Fruit fly (Drosophila melanogaster): ENCODE results near the gene Exo84.

Exo84 gene

DNA sequence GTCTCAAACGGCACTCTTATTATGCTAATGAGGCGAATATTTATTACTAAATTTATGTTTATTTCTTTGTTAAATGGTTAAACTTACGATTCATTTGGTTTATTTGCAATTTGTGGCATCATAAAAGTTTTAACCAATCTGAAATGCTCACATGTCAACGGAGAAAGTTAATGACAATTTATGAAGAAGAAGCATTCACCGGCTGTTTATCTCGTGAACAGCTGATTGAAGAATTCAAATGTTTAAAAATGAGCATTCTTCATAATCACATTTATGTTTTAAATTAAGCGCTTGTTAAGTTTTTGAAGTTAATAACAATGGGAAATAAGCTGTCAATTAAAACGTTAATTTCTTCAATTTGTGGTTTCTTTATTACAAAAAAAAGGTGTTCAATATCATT, 6.0 kb upstream of the Exo84 start, which contains the start of the genes PIG-P and Tcs6 (continued):
- TF ChIP-seq bsh (GFP tag; optimal IDR thresholded peaks at IDR 0.05): no peak

DNA sequence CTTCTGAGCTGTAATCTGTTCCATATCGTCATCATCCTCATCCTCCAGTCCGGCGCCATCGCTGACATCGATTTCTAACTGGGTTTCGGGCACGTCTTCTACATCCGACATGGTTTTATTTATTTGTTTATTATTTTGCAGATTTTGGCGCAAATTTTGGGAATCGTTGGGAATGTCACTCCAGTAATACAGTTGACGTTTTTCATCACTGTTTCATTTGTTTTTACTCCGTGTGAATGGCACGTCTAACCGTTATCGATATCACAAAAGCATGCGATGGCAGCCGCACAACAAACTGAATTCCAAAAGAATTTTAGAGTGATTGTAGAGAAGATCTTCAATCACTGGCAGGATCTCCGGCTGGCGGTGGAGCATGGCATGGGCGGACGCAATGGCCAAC, 4.3 kb upstream of the Exo84 start, which contains the start of the genes Sld5 and CG14543:
Gene Sld5 (minus strand): TSS at position 167 of the 400 bp plus-strand sequence.
Gene CG14543 (plus strand): TSS at position 250 of the 400 bp plus-strand sequence.
- TF ChIP-seq CG13894 (tag; optimal IDR thresholded peaks at IDR 0.05) (no peak), CG5245 (GFP tag; optimal IDR thresholded peaks at IDR 0.05) (no peak), CG17385 (GFP tag; optimal IDR thresholded peaks at IDR 0.05) (peak; percentile 45), sim (GFP tag; IDR thresholded peaks at IDR 0.05) (no peak), CG33213 (GFP tag; optimal IDR thresholded peaks at IDR 0.05) (peak; percentile 42), Dbx (GFP tag; IDR thresholded peaks at IDR 0.05) (peak; percentile 46; the same call in 1 of the 3 replicates), CG12659 (GFP tag; optimal IDR thresholded peaks at IDR 0.05) (peak; percentile 39), mam (GFP tag; optimal IDR thresholded peaks at IDR 0.05) (peak; percentile 18), zfh2 (GFP tag; optimal IDR thresholded peaks at IDR 0.05) (peak; percentile 4), CG1603 (tag; optimal IDR thresholded peaks at IDR 0.05) (peak; percentile 31), CG3847 (GFP tag; IDR thresholded peaks at IDR 0.05) (0 out of 2 replicates have a peak, but pooled peaks have one; percentile 17), amos (GFP tag; IDR thresholded peaks at IDR 0.05; ENCODE audit: partially characterized antibody) (peak; percentile 27; the same call in 1 of the 2 replicates), sd (tag; optimal IDR thresholded peaks at IDR 0.05) (peak; percentile 60), chif (GFP tag; optimal IDR thresholded peaks at IDR 0.05) (no peak), Mes4 (GFP tag; optimal IDR thresholded peaks at IDR 0.05) (peak; percentile 12), CG12071 (GFP tag; optimal IDR thresholded peaks at IDR 0.05) (no peak), Nf-YB (GFP tag; optimal IDR thresholded peaks at IDR 0.05) (no peak), dpn (GFP tag; optimal IDR thresholded peaks at IDR 0.05) (peak; percentile 18 to 20), CG10462 (GFP tag; optimal IDR thresholded peaks at IDR 0.05) (no peak), Antp (GFP tag; optimal IDR thresholded peaks at IDR 0.05) (peak; percentile 39), Bgb (GFP tag; IDR thresholded peaks at IDR 0.05; ENCODE audit: partially characterized antibody) (peak; percentile 36; the same call in 1 of the 2 replicates), ewg (GFP tag; optimal IDR thresholded peaks at IDR 0.05) (peak; percentile 10), CG2116 (GFP tag; optimal IDR thresholded peaks at IDR 0.05) (peak; percentile 14), CG8290 (GFP tag; optimal IDR thresholded peaks at IDR 0.05) (no peak), CG8290 (tag; optimal IDR thresholded peaks at IDR 0.05) (peak in 1 of 2 experiments; percentile 36), ken (GFP tag; IDR thresholded peaks at IDR 0.05) (0 out of 3 replicates have a peak, but pooled peaks have one; percentile 34), caup (GFP tag; optimal IDR thresholded peaks at IDR 0.05; ENCODE audit: severe bottlenecking) (peak; percentile 36), Lim3 (GFP tag; IDR thresholded peaks at IDR 0.05) (no peak), Hsf (GFP tag; optimal IDR thresholded peaks at IDR 0.05) (peak; percentile 20), E2f1 (GFP tag; IDR thresholded peaks at IDR 0.05) (peak; percentile 42; the same call in 1 of the 2 replicates), ato (GFP tag; IDR thresholded peaks at IDR 0.05; ENCODE audit: partially characterized antibody) (no peak), CG17829 (tag; optimal IDR thresholded peaks at IDR 0.05) (peak; percentile 20), corto (GFP tag; optimal IDR thresholded peaks at IDR 0.05) (no peak), CG4404 (GFP tag; IDR thresholded peaks at IDR 0.05) (no peak), bigmax (GFP tag; optimal IDR thresholded peaks at IDR 0.05) (peak; percentile 35), luna (GFP tag; optimal IDR thresholded peaks at IDR 0.05) (no peak), Dp (GFP tag; optimal IDR thresholded peaks at IDR 0.05) (peak; percentile 67), phol (tag; optimal IDR thresholded peaks at IDR 0.05) (peak; percentile 40), unc-4 (GFP tag; IDR thresholded peaks at IDR 0.05; ENCODE audit: partially characterized antibody) (0 out of 2 replicates have a peak, but pooled peaks have one; percentile 25), Scr (GFP tag; IDR thresholded peaks at IDR 0.05; ENCODE audit: partially characterized antibody) (0 out of 2 replicates have a peak, but pooled peaks have one; percentile 13), CG4617 (GFP tag; optimal IDR thresholded peaks at IDR 0.05; ENCODE audit: borderline replicate concordance) (peak; percentile 12), row (GFP tag; IDR thresholded peaks at IDR 0.05) (0 out of 3 replicates have a peak, but pooled peaks have one; percentile 18), stwl (tag; optimal IDR thresholded peaks at IDR 0.05) (peak; percentile 69), slbo (GFP tag; IDR thresholded peaks at IDR 0.05) (peak; percentile 19; the same call in 1 of the 2 replicates), kni (GFP tag; optimal IDR thresholded peaks at IDR 0.05) (no peak), lov (optimal IDR thresholded peaks at IDR 0.05) (no peak), lov (GFP tag; IDR thresholded peaks at IDR 0.05) (0 out of 3 replicates have a peak, but pooled peaks have one; percentile 30)

Measured in whole organism, embryonic.